Worm (Caenorhabditis elegans): ENCODE results near the gene F42G4.5.

DNA sequence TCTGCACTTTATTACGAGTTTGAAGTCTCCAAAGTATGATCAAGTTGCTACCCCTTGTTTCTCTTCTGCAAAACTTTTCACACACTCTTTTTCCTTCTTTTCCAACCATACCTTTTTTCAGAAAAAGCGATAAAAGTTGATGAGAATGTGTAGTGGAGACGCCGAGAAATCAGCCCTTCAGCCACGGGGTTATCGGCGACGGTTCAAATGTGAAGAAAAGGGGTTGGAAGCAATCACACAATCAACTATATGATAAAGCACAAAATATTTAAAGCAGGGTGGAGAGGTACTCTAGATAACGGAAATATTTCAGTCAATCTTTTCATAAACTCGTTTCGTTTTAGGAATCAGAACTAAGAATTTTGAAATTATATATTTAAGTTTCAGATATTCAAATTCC, at the start of gene F42G4.5:
- TF ChIP-seq unc-62 (GFP tag; optimal IDR thresholded peaks at IDR 0.05) (no peak), tbx-2 (tag; optimal IDR thresholded peaks at IDR 0.05) (no peak), ama-1 (optimal IDR thresholded peaks at IDR 0.05) (no peak), mdl-1 (tag; optimal IDR thresholded peaks at IDR 0.05) (no peak)

All from whole organism, L1 larva.